Fruit fly (Drosophila melanogaster): ENCODE data around the gene nub.

Gene nub

dm6 chr2L:12618016-12618675, 30.7 kb downstream of the nub start (continued):
- TF ChIP-seq tx (GFP tag; optimal IDR thresholded peaks at IDR 0.05) (no peak), CG34376 (GFP tag; optimal IDR thresholded peaks at IDR 0.05) (peak; percentile 10), CG33213 (GFP tag; optimal IDR thresholded peaks at IDR 0.05) (no peak), CG14441 (GFP tag; IDR thresholded peaks at IDR 0.05) (no peak), CoRest (tag; optimal IDR thresholded peaks at IDR 0.05) (peak; percentile 11), lab (GFP tag; optimal IDR thresholded peaks at IDR 0.05) (peak; percentile 9), CG6854 (GFP tag; optimal IDR thresholded peaks at IDR 0.05) (no peak), CG34224 (GFP tag; IDR thresholded peaks at IDR 0.05; ENCODE audit: partially characterized antibody) (no peak; the same call in 2 of the 3 replicates), ap (GFP tag; IDR thresholded peaks at IDR 0.05) (no peak), insv (GFP tag; optimal IDR thresholded peaks at IDR 0.05) (peak; percentile 37 to 89), BtbVII (GFP tag; optimal IDR thresholded peaks at IDR 0.05) (no peak), Drgx (GFP tag; IDR thresholded peaks at IDR 0.05) (peak; percentile 16; the same call in 1 of the 2 replicates), crol (GFP tag; IDR thresholded peaks at IDR 0.05) (0 out of 2 replicates have a peak, but pooled peaks have one; percentile 9)

dm6 chr2L:12623099-12623498, 35.7 kb downstream of the nub start:
- TF ChIP-seq CG6813 (GFP tag; optimal IDR thresholded peaks at IDR 0.05), result no peak
- peak; percentile 66 for TF ChIP-seq sens (GFP tag)
- no peak for TF ChIP-seq CG6175 (GFP tag; IDR thresholded peaks at IDR 0.05)
- TF ChIP-seq CG8359 (GFP tag; optimal IDR thresholded peaks at IDR 0.05; ENCODE audit: borderline replicate concordance), result no peak
- TF ChIP-seq hth (optimal IDR thresholded peaks at IDR 0.05), result peak; percentile 6
- peak; percentile 57 for TF ChIP-seq D19A (tag; optimal IDR thresholded peaks at IDR 0.05)
- peak; percentile 63 for TF ChIP-seq twi (tag; optimal IDR thresholded peaks at IDR 0.05)
- TF ChIP-seq pnt (GFP tag; optimal IDR thresholded peaks at IDR 0.05), result no peak
- TF ChIP-seq cad (GFP tag; optimal IDR thresholded peaks at IDR 0.05), result no peak
- TF ChIP-seq CG1832 (GFP tag; optimal IDR thresholded peaks at IDR 0.05), result no peak
- TF ChIP-seq Kr (GFP tag; optimal IDR thresholded peaks at IDR 0.05), result peak; percentile 65
- peak; percentile 13 for TF ChIP-seq Neu2 (GFP tag; optimal IDR thresholded peaks at IDR 0.05; ENCODE audit: borderline replicate concordance)
- TF ChIP-seq CG12104 (GFP tag; optimal IDR thresholded peaks at IDR 0.05), result no peak
- TF ChIP-seq pros (GFP tag; optimal IDR thresholded peaks at IDR 0.05), result peak; percentile 92

DNA sequence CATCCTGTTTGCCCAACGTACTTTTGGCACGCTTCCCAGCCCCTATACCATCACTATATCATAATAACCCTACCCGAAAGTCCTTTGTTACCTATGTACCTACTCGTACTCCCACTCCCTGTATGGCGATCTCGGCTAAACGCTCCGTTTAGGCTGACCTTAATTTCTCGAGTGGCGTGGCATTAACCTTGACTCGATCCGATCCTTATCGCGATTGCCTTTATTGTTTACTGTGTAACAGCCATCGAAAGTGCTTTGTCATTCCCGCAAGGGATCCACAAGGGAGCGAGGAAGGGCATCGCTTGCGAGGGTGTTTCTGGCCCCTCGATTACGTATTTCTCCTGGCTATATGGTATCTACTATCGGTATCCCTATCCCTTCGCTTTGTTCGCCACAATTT, 45.7 kb downstream of the nub start:
- no peak for TF ChIP-seq CG13775 (GFP tag; optimal IDR thresholded peaks at IDR 0.05)
- peak; percentile 85 for TF ChIP-seq D (optimal IDR thresholded peaks at IDR 0.05)
- no peak for TF ChIP-seq D (GFP tag; optimal IDR thresholded peaks at IDR 0.05)
- TF ChIP-seq run (tag; optimal IDR thresholded peaks at IDR 0.05), result no peak
- no peak for TF ChIP-seq CG17568 (GFP tag; optimal IDR thresholded peaks at IDR 0.05)
- TF ChIP-seq CG9727 (GFP tag; optimal IDR thresholded peaks at IDR 0.05), result no peak
- TF ChIP-seq CG17361 (GFP tag; IDR thresholded peaks at IDR 0.05), result no peak
- no peak for TF ChIP-seq so (GFP tag; IDR thresholded peaks at IDR 0.05)
- TF ChIP-seq CG43689 (GFP tag; IDR thresholded peaks at IDR 0.05), result 0 out of 2 replicates have a peak, but pooled peaks have one; percentile 6
- no peak for TF ChIP-seq CG34376 (GFP tag; optimal IDR thresholded peaks at IDR 0.05)
- no peak for TF ChIP-seq disco-r (GFP tag; optimal IDR thresholded peaks at IDR 0.05)
- peak; percentile 61 for TF ChIP-seq grn (GFP tag; optimal IDR thresholded peaks at IDR 0.05)
